Worm (Caenorhabditis elegans) whole organism, young adult: ENCODE measurements around the gene Y4C6B.3.

ENCODE experiments used
- attf-6 ChIP-seq: fragments of 200-800 bp; sonication (Bioruptor generic); IDR thresholded peaks from 2 replicates; pipeline ENCODE4 v1.3.6; 2022; ENCODE audit warnings: missing genetic modification reagents, missing genetic modification characterization, missing compliant biosample characterization
- ceh-27 ChIP-seq: fragments of 200-800 bp; sonication (Bioruptor generic); optimal IDR thresholded peaks from 2 replicates; lab custom pipeline; 2018; ENCODE audit warnings: mild to moderate bottlenecking, missing genetic modification characterization, moderate library complexity, missing compliant biosample characterization
- ceh-58 ChIP-seq: fragments of 200-800 bp; sonication (Bioruptor generic); IDR thresholded peaks from 2 replicates; pipeline ENCODE4 v1.3.6; 2022; ENCODE audit warnings: missing genetic modification characterization, missing compliant biosample characterization
- ets-4 ChIP-seq: fragments of 200-800 bp; sonication (Bioruptor generic); optimal IDR thresholded peaks from 2 replicates; lab custom pipeline; 2018; ENCODE audit warnings: mild to moderate bottlenecking, missing genetic modification characterization, missing compliant biosample characterization
- lin-26 ChIP-seq: fragments of 200-800 bp; sonication (Bioruptor generic); IDR thresholded peaks from 2 replicates; pipeline ENCODE4 v1.3.6; 2022; ENCODE audit warnings: missing genetic modification reagents, missing genetic modification characterization, missing compliant biosample characterization
- madf-3 ChIP-seq: fragments of 200-800 bp; sonication (Bioruptor generic); IDR thresholded peaks from 2 replicates; pipeline ENCODE4 v1.3.6; 2022; ENCODE audit warnings: missing genetic modification reagents, missing genetic modification characterization, missing compliant biosample characterization
- snpc-1.3 ChIP-seq: sonication (generic microtip); optimal IDR thresholded peaks from 2 replicates; lab custom pipeline; 2017; ENCODE audit warnings: missing genetic modification characterization, mild to moderate bottlenecking, missing compliant biosample characterization, antibody characterized with exemption, moderate library complexity, missing genotype, missing genetic modification reagents; ENCODE audit not compliant: insufficient read depth
- unc-62 ChIP-seq: fragments of 150-350 bp; optimal IDR thresholded peaks from 2 replicates; lab custom pipeline; 2014; ENCODE audit warnings: missing biosample characterization, missing genetic modification reagents, missing genetic modification characterization

ce11 chrIV:5353364-5353763 lies 21.1 kb downstream of the Y4C6B.3 start, which contains the start of gene Y4C6B.7:
- no peak for TF ChIP-seq attf-6 (GFP tag; lab: Robert Waterston, UW)
- TF ChIP-seq ets-4 (GFP tag; lab: Kevin White, UChicago), result no peak
- no peak for TF ChIP-seq snpc-1.3 (tag; lab: Kevin White, UChicago)
- TF ChIP-seq madf-3 (GFP tag; lab: Robert Waterston, UW), result no peak
- TF ChIP-seq ceh-27 (GFP tag; lab: Kevin White, UChicago), result no peak
- no peak for TF ChIP-seq unc-62 (GFP tag; lab: Kevin White, UChicago)
- no peak for TF ChIP-seq lin-26 (GFP tag; lab: Robert Waterston, UW)
- no peak for TF ChIP-seq ceh-58
